Worm (Caenorhabditis elegans): Measurements from ENCODE around the gene cutl-16.

Gene cutl-16

ce11 chrII:6411660-6412451 lies 29.4 kb upstream of the cutl-16 start:
- TF ChIP-seq ceh-13 (GFP tag; optimal IDR thresholded peaks at IDR 0.05) (no peak), tra-4 (tag; optimal IDR thresholded peaks at IDR 0.05) (no peak), hmg-4 (GFP tag; optimal IDR thresholded peaks at IDR 0.05) (peak; percentile 61), sea-1 (GFP tag; conservative IDR thresholded peaks at IDR 0.05) (no peak), scrt-1 (GFP tag; IDR thresholded peaks at IDR 0.05) (peak; percentile 25; the same call in 1 of the 2 replicates), ets-7 (tag; optimal IDR thresholded peaks at IDR 0.05) (peak; percentile 78), F13C5.2 (tag; optimal IDR thresholded peaks at IDR 0.05) (no peak), tbx-37 (GFP tag; conservative IDR thresholded peaks at IDR 0.05) (no peak)

DNA sequence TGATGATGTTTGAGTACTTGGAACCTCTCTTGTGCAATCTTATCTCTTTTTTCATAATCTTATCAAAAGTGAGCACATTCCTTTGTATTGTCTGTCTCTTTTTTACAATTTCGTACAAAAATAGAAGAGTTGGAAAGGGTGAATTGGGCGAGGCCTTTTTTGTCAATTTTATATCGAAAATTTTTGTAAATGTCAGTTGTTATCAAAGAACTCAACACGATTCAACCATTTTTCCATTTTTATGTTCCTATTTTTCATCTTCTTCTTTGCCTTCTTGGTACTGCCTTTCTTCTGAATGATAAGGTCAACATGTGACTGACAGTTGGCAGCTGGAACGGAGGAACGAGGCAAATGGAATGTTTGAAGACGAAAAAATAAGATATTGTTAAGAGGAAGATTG lies 27.4 kb upstream of the cutl-16 start:
- no peak for TF ChIP-seq ets-7 (tag; optimal IDR thresholded peaks at IDR 0.05)

- no peak for TF ChIP-seq ama-1 (optimal IDR thresholded peaks at IDR 0.05)
- TF ChIP-seq aly-1 (tag; optimal IDR thresholded peaks at IDR 0.05) = no peak
- TF ChIP-seq F13C5.2 (tag; optimal IDR thresholded peaks at IDR 0.05) = no peak
- TF ChIP-seq hmg-4 (GFP tag; optimal IDR thresholded peaks at IDR 0.05) = no peak
- TF ChIP-seq sea-1 (GFP tag; conservative IDR thresholded peaks at IDR 0.05) = no peak
Measured at ce11 chrII:6417999-6418398, 23.2 kb upstream of the cutl-16 start.

DNA sequence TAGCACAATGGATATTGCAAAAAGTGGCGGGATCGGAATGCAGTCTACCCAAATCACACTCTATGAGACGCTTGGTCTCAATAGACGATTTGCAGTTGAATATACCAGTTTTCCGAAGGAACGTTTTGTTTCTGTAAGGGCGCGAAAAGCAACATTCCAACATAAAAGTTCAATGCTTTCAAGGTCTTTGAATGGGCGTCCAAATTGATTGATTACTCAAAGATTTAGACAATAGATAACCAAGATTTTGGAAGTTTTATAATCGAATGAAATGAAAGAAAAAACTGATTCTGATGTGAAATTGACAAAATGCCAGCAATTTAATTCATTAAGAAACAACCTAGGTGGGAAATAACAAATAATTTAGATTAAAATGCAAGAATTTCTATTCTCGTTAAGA lies 22.1 kb upstream of the cutl-16 start:
- TF ChIP-seq tbx-11 (GFP tag; IDR thresholded peaks at IDR 0.05) (no peak), ceh-36 (tag; optimal IDR thresholded peaks at IDR 0.05) (no peak), tra-4 (tag; optimal IDR thresholded peaks at IDR 0.05) (no peak), sea-1 (GFP tag; conservative IDR thresholded peaks at IDR 0.05) (no peak), hnd-1 (tag; optimal IDR thresholded peaks at IDR 0.05) (no peak), hmbx-1 (tag; optimal IDR thresholded peaks at IDR 0.05) (no peak), hmg-4 (GFP tag; optimal IDR thresholded peaks at IDR 0.05) (no peak)

ce11 chrII:6422812-6423211 lies 18.4 kb upstream of the cutl-16 start, which contains the start of gene K03H9.3:
Gene K03H9.3, plus strand, starts transcription at chrII:6423112.
- no peak for TF ChIP-seq tra-4 (tag; optimal IDR thresholded peaks at IDR 0.05)
- TF ChIP-seq hmbx-1 (tag; optimal IDR thresholded peaks at IDR 0.05) = no peak
- TF ChIP-seq ama-1 (optimal IDR thresholded peaks at IDR 0.05) = no peak
- TF ChIP-seq tbx-11 (GFP tag; IDR thresholded peaks at IDR 0.05) = no peak
- TF ChIP-seq hnd-1 (tag; optimal IDR thresholded peaks at IDR 0.05) = no peak
- TF ChIP-seq ceh-36 (tag; optimal IDR thresholded peaks at IDR 0.05) = no peak
- no peak for TF ChIP-seq pes-1 (GFP tag; IDR thresholded peaks at IDR 0.05)
- TF ChIP-seq scrt-1 (GFP tag; IDR thresholded peaks at IDR 0.05) = no peak
- TF ChIP-seq B0310.2 (tag; optimal IDR thresholded peaks at IDR 0.05) = no peak
- no peak for TF ChIP-seq hmg-4 (GFP tag; optimal IDR thresholded peaks at IDR 0.05)
- TF ChIP-seq flt-1 (GFP tag; IDR thresholded peaks at IDR 0.05) = no peak

DNA sequence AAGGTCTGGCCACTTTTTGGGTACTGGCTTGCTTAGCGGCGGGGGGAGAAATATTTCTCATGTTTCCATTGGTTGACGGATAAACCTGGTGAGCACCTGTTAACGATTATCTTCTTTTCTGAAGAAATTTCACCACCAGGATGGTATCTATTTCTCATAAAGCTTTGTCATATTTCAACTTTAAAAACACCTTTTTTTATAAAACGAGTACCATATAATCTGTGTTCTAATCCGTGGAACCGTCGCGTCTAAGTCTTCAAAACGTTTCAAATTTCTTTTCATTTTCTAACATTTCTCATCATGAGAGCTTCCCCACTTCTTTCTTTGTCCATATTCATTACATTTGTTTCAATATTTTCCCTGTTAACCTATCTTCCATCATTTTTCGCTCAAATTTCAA lies 15.2 kb upstream of the cutl-16 start, which contains the start of gene col-75:
Gene col-75, plus strand, starts transcription at position 301 of the 400 bp plus-strand sequence.
- TF ChIP-seq ama-1 (optimal IDR thresholded peaks at IDR 0.05) (no peak), tbx-11 (GFP tag; IDR thresholded peaks at IDR 0.05) (no peak), scrt-1 (GFP tag; IDR thresholded peaks at IDR 0.05) (no peak), pes-1 (GFP tag; IDR thresholded peaks at IDR 0.05) (no peak), F13C5.2 (tag; optimal IDR thresholded peaks at IDR 0.05) (no peak), hnd-1 (tag; optimal IDR thresholded peaks at IDR 0.05) (no peak), hmbx-1 (tag; optimal IDR thresholded peaks at IDR 0.05) (no peak), tra-4 (tag; optimal IDR thresholded peaks at IDR 0.05) (no peak), flt-1 (GFP tag; IDR thresholded peaks at IDR 0.05) (no peak), ets-7 (tag; optimal IDR thresholded peaks at IDR 0.05) (no peak), tbx-37 (GFP tag; conservative IDR thresholded peaks at IDR 0.05) (no peak), ceh-13 (GFP tag; optimal IDR thresholded peaks at IDR 0.05) (no peak), ceh-36 (tag; optimal IDR thresholded peaks at IDR 0.05) (no peak), B0310.2 (tag; optimal IDR thresholded peaks at IDR 0.05) (no peak), sea-1 (GFP tag; conservative IDR thresholded peaks at IDR 0.05) (no peak), aly-1 (tag; optimal IDR thresholded peaks at IDR 0.05) (no peak), hmg-4 (GFP tag; optimal IDR thresholded peaks at IDR 0.05) (no peak)

DNA sequence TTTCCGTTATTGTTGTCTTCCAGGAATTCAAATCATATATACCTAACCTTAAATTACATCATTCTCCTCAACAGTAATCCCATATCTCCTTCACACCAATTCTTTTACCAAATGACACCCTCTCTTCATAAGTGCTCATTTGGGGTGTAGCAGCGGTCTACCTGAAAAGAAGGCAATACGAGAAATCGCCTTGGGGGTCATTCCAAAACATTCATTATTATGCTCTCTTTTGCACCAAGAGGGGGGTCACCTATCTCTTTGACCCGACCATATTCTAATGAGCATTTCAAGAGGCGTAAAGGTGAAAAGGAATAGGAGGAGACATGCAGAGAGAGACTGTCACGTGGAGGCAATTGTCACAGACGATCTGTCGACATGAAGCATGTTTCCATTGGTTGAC lies 4.4 kb upstream of the cutl-16 start:
- no peak for TF ChIP-seq ama-1 (optimal IDR thresholded peaks at IDR 0.05)
- no peak for TF ChIP-seq hnd-1 (tag; optimal IDR thresholded peaks at IDR 0.05)
- TF ChIP-seq sea-1 (GFP tag; conservative IDR thresholded peaks at IDR 0.05) = no peak
- TF ChIP-seq F13C5.2 (tag; optimal IDR thresholded peaks at IDR 0.05) = no peak
- TF ChIP-seq B0310.2 (tag; optimal IDR thresholded peaks at IDR 0.05) = no peak
- no peak for TF ChIP-seq tbx-11 (GFP tag; IDR thresholded peaks at IDR 0.05)
- no peak for TF ChIP-seq flt-1 (GFP tag; IDR thresholded peaks at IDR 0.05)
- TF ChIP-seq hmbx-1 (tag; optimal IDR thresholded peaks at IDR 0.05) = no peak
- no peak for TF ChIP-seq aly-1 (tag; optimal IDR thresholded peaks at IDR 0.05)
- TF ChIP-seq ets-7 (tag; optimal IDR thresholded peaks at IDR 0.05) = no peak
- TF ChIP-seq ceh-36 (tag; optimal IDR thresholded peaks at IDR 0.05) = no peak
- no peak for TF ChIP-seq ceh-13 (GFP tag; optimal IDR thresholded peaks at IDR 0.05)
- TF ChIP-seq hmg-4 (GFP tag; optimal IDR thresholded peaks at IDR 0.05) = no peak
- TF ChIP-seq tra-4 (tag; optimal IDR thresholded peaks at IDR 0.05) = no peak
- TF ChIP-seq pes-1 (GFP tag; IDR thresholded peaks at IDR 0.05) = no peak
- no peak for TF ChIP-seq tbx-37 (GFP tag; conservative IDR thresholded peaks at IDR 0.05)
- TF ChIP-seq scrt-1 (GFP tag; IDR thresholded peaks at IDR 0.05) = no peak

DNA sequence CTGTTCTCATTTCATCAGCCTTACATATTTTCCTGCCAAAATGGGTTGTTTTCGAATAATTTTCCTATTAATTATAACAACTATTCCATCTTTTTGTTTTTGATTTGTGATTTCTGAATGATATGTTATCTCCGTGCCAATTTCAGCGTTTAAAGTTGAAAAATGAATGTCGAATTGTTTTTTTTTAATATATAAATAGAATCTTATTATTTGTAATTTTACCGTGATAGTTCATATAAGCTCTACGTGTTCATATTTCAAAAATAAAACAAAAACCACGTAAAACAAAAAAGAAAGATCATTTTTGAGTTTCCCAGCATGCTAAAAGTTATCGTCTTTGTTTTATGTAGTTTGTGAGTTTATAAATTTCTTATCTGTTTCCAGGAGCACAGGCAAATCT lies 2.5 kb downstream of the cutl-16 start, which contains the start of gene K06A1.2:
Gene K06A1.2, plus strand, starts transcription at position 301 of the 400 bp plus-strand sequence.
- TF ChIP-seq ceh-36 (tag; optimal IDR thresholded peaks at IDR 0.05) (no peak), sea-1 (GFP tag; conservative IDR thresholded peaks at IDR 0.05) (no peak), tbx-11 (GFP tag; IDR thresholded peaks at IDR 0.05) (no peak), ets-7 (tag; optimal IDR thresholded peaks at IDR 0.05) (no peak), pes-1 (GFP tag; IDR thresholded peaks at IDR 0.05) (no peak), flt-1 (GFP tag; IDR thresholded peaks at IDR 0.05) (no peak), hmbx-1 (tag; optimal IDR thresholded peaks at IDR 0.05) (no peak), ceh-13 (GFP tag; optimal IDR thresholded peaks at IDR 0.05) (no peak), hmg-4 (GFP tag; optimal IDR thresholded peaks at IDR 0.05) (no peak), B0310.2 (tag; optimal IDR thresholded peaks at IDR 0.05) (no peak), tbx-37 (GFP tag; conservative IDR thresholded peaks at IDR 0.05) (no peak)
